Worm (Caenorhabditis elegans) whole organism, L1 larva: ENCODE data around the gene irk-1.
A peak's percentile ranks its signal among the peaks of the same experiment; 100 is the strongest.

Source experiments
- C16A3.4 ChIP-seq: fragments of 150-350 bp; optimal IDR thresholded peaks from 2 replicates; lab custom pipeline; 2014; ENCODE audit warnings: missing biosample characterization, missing genetic modification characterization
- C34B4.2 ChIP-seq: sonication (generic microtip); optimal IDR thresholded peaks from 2 replicates; lab custom pipeline; 2017; ENCODE audit warnings: mild to moderate bottlenecking, missing genetic modification characterization, missing compliant biosample characterization
- aha-1 ChIP-seq: fragments of 150-350 bp; optimal IDR thresholded peaks from 2 replicates; lab custom pipeline; 2014; ENCODE audit warnings: missing biosample characterization, missing genetic modification characterization
- alr-1 ChIP-seq: fragments of 200-800 bp; sonication (Bioruptor generic); optimal IDR thresholded peaks from 2 replicates; lab custom pipeline; 2018; ENCODE audit warnings: borderline replicate concordance, mild to moderate bottlenecking, missing genetic modification characterization, missing compliant biosample characterization
- aly-2 ChIP-seq: fragments of 150-350 bp; optimal IDR thresholded peaks from 2 replicates; lab custom pipeline; 2014; ENCODE audit warnings: missing biosample characterization, missing genetic modification characterization
- ama-1 ChIP-seq: fragments of 150-350 bp; optimal IDR thresholded peaks from 2 replicates; lab custom pipeline; 2014
- blmp-1 ChIP-seq: fragments of 150-350 bp; optimal IDR thresholded peaks from 2 replicates; lab custom pipeline; 2014; ENCODE audit warnings: missing biosample characterization, missing genetic modification characterization
- ceh-8 ChIP-seq: fragments of 200-800 bp; sonication (Bioruptor generic); optimal IDR thresholded peaks from 2 replicates; lab custom pipeline; 2018; ENCODE audit warnings: mild to moderate bottlenecking, missing genetic modification characterization, moderate library complexity, missing compliant biosample characterization
- ceh-82 ChIP-seq, 3 experiments: fragments of 150-350 bp in 1 of 3; sonication (generic microtip) in 2 of 3; optimal IDR thresholded peaks; 2 replicates each; lab custom pipeline; 2014 to 2017; ENCODE audit warnings: missing biosample characterization in 3 of 3, missing genetic modification characterization in 3 of 3
- efl-1 ChIP-seq, 4 experiments: fragments of 150-350 bp; optimal IDR thresholded peaks in 3 of 4; peaks in 1 of 4; 1 replicate in 1 of 4; 2 replicates in 3 of 4; lab custom pipeline; 2014; ENCODE audit warnings: missing biosample characterization in 2 of 4, missing genetic modification characterization in 2 of 4, missing genetic modification reagents in 2 of 4
- egl-13 ChIP-seq: sonication (generic microtip); optimal IDR thresholded peaks from 2 replicates; lab custom pipeline; 2016; ENCODE audit warnings: missing genotype, missing genetic modification reagents, missing genetic modification characterization, missing compliant biosample characterization
- egl-27 ChIP-seq, 2 experiments: fragments of 150-350 bp in 1 of 2; sonication (generic microtip); optimal IDR thresholded peaks; 3 replicates each; lab custom pipeline; 2017 to 2018; ENCODE audit warnings: missing biosample characterization in 2 of 2, missing genetic modification characterization in 2 of 2, missing genetic modification reagents in 2 of 2
- elt-2 ChIP-seq: sonication (generic microtip); optimal IDR thresholded peaks from 2 replicates; lab custom pipeline; 2016; ENCODE audit warnings: missing genetic modification characterization, mild to moderate bottlenecking, inconsistent platforms, missing compliant biosample characterization, missing genetic modification reagents
- elt-3 ChIP-seq, 6 experiments: fragments of 150-350 bp in 1 of 6; sonication (generic microtip); optimal IDR thresholded peaks; 2 replicates each; lab custom pipeline; 2017 to 2018; ENCODE audit warnings: missing biosample characterization in 6 of 6, missing genetic modification characterization in 6 of 6, inconsistent platforms in 1 of 6
- fkh-10 ChIP-seq: sonication (generic microtip); optimal IDR thresholded peaks from 2 replicates; lab custom pipeline; 2017; ENCODE audit warnings: missing biosample characterization, missing genetic modification reagents, missing genetic modification characterization
- fos-1 ChIP-seq: fragments of 150-350 bp; optimal IDR thresholded peaks from 2 replicates; lab custom pipeline; 2014; ENCODE audit warnings: missing biosample characterization, missing genetic modification characterization
- hlh-17 ChIP-seq: fragments of 200-800 bp; sonication (Bioruptor generic); optimal IDR thresholded peaks from 2 replicates; lab custom pipeline; 2018; ENCODE audit warnings: missing genetic modification characterization, mild to moderate bottlenecking, missing compliant biosample characterization, moderate library complexity, borderline replicate concordance
- irx-1 ChIP-seq: sonication (generic microtip); optimal IDR thresholded peaks from 2 replicates; lab custom pipeline; 2016; ENCODE audit warnings: missing genetic modification characterization, missing compliant biosample characterization
- isw-1 ChIP-seq: fragments of 200-800 bp; sonication (Bioruptor generic); IDR thresholded peaks from 2 replicates; pipeline ENCODE4 v1.3.6; 2022; ENCODE audit warnings: missing genetic modification characterization, missing compliant biosample characterization
- lin-14 ChIP-seq: fragments of 200-800 bp; sonication (Bioruptor generic); optimal IDR thresholded peaks from 2 replicates; lab custom pipeline; 2018; ENCODE audit warnings: mild to moderate bottlenecking, missing genetic modification characterization, moderate library complexity, missing compliant biosample characterization
- lin-15B ChIP-seq: fragments of 150-350 bp; sonication (generic microtip); optimal IDR thresholded peaks from 3 replicates; lab custom pipeline; 2014; ENCODE audit warnings: missing biosample characterization, missing genetic modification characterization
- lin-35 ChIP-seq, 2 experiments: fragments of 150-350 bp; optimal IDR thresholded peaks; 2 replicates each; lab custom pipeline; 2014; ENCODE audit warnings: missing biosample characterization in 2 of 2, missing genetic modification characterization in 2 of 2, missing genetic modification reagents in 2 of 2
- lir-3 ChIP-seq: sonication (generic microtip); optimal IDR thresholded peaks from 2 replicates; lab custom pipeline; 2016; ENCODE audit warnings: mild to moderate bottlenecking, missing genetic modification characterization, moderate library complexity, missing compliant biosample characterization; ENCODE audit not compliant: poor library complexity
- lsy-2 ChIP-seq, 2 experiments: fragments of 150-350 bp; optimal IDR thresholded peaks; 2 replicates each; lab custom pipeline; 2014; ENCODE audit warnings: missing biosample characterization in 2 of 2, missing genetic modification characterization in 2 of 2
- mdl-1 ChIP-seq, 2 experiments: fragments of 150-350 bp; optimal IDR thresholded peaks; 2 replicates each; lab custom pipeline; 2014 to 2017; ENCODE audit warnings: missing biosample characterization in 2 of 2, missing genetic modification characterization in 2 of 2, inconsistent platforms in 1 of 2
- mep-1 ChIP-seq: fragments of 150-350 bp; optimal IDR thresholded peaks from 2 replicates; lab custom pipeline; 2014; ENCODE audit warnings: missing biosample characterization, missing genetic modification characterization
- nhr-20 ChIP-seq: sonication (generic microtip); optimal IDR thresholded peaks from 2 replicates; lab custom pipeline; 2016; ENCODE audit warnings: mild to moderate bottlenecking, missing genetic modification characterization, missing compliant biosample characterization
- nhr-237 ChIP-seq: fragments of 150-350 bp; optimal IDR thresholded peaks from 2 replicates; lab custom pipeline; 2014; ENCODE audit warnings: missing biosample characterization, missing genetic modification characterization
- nhr-71 ChIP-seq: sonication (generic microtip); optimal IDR thresholded peaks from 2 replicates; lab custom pipeline; 2016; ENCODE audit warnings: mild to moderate bottlenecking, missing genetic modification characterization, moderate library complexity, missing compliant biosample characterization
- nhr-85 ChIP-seq: sonication (generic microtip); peaks from one replicate; lab custom pipeline; 2016; ENCODE audit warnings: missing genetic modification characterization, inconsistent platforms, missing compliant biosample characterization
- skn-1 ChIP-seq: fragments of 150-350 bp; optimal IDR thresholded peaks from 2 replicates; lab custom pipeline; 2014; ENCODE audit warnings: missing biosample characterization, missing genetic modification characterization
- snpc-4 ChIP-seq: fragments of 150-350 bp; optimal IDR thresholded peaks from 2 replicates; lab custom pipeline; 2014; ENCODE audit warnings: missing biosample characterization, missing genetic modification characterization
- sptf-1 ChIP-seq: fragments of 150-350 bp; optimal IDR thresholded peaks from 2 replicates; lab custom pipeline; 2014; ENCODE audit warnings: missing biosample characterization, missing genetic modification characterization
- swsn-7 ChIP-seq: sonication (generic microtip); optimal IDR thresholded peaks from 2 replicates; lab custom pipeline; 2016; ENCODE audit warnings: missing genetic modification characterization, missing compliant biosample characterization
- tbx-2 ChIP-seq: sonication (generic microtip); optimal IDR thresholded peaks from 2 replicates; lab custom pipeline; 2016; ENCODE audit warnings: missing genetic modification characterization, missing compliant biosample characterization
- unc-130 ChIP-seq: fragments of 150-350 bp; optimal IDR thresholded peaks from 2 replicates; lab custom pipeline; 2017; ENCODE audit warnings: missing biosample characterization, missing genetic modification characterization, inconsistent platforms
- unc-30 ChIP-seq: sonication (generic microtip); optimal IDR thresholded peaks from 2 replicates; lab custom pipeline; 2017; ENCODE audit warnings: missing biosample characterization, missing genetic modification characterization
- unc-62 ChIP-seq: fragments of 150-350 bp; optimal IDR thresholded peaks from 2 replicates; lab custom pipeline; 2014; ENCODE audit warnings: missing biosample characterization, missing genetic modification reagents, missing genetic modification characterization
- vab-15 ChIP-seq: sonication (generic microtip); optimal IDR thresholded peaks from 2 replicates; lab custom pipeline; 2017; ENCODE audit warnings: missing genotype, mild to moderate bottlenecking, missing genetic modification characterization, missing compliant biosample characterization
- xbp-1 ChIP-seq: sonication (generic microtip); optimal IDR thresholded peaks from 2 replicates; lab custom pipeline; 2016; ENCODE audit warnings: missing genetic modification characterization, missing compliant biosample characterization

Gene irk-1

ce11 chrX:6729593-6729992, 48.3 kb downstream of the irk-1 start, which contains the start of gene K11G12.6 (continued):
- TF ChIP-seq unc-30 (tag; lab: Kevin White, UChicago) (no peak), hlh-17 (GFP tag; lab: Kevin White, UChicago) (no peak), isw-1 (GFP tag; lab: Robert Waterston, UW) (no peak), lir-3 (tag; lab: Kevin White, UChicago) (no peak), xbp-1 (tag; lab: Kevin White, UChicago) (peak; percentile 43), ceh-8 (GFP tag; lab: Kevin White, UChicago) (no peak), irx-1 (no peak), fkh-10 (GFP tag; lab: Kevin White, UChicago) (no peak), egl-13 (no peak), aly-2 (tag; lab: Kevin White, UChicago) (no peak), sptf-1 (no peak), swsn-7 (tag; lab: Kevin White, UChicago) (no peak), lin-15B (tag; lab: Kevin White, UChicago) (no peak), vab-15 (no peak), C34B4.2 (tag; lab: Kevin White, UChicago) (no peak), skn-1 (tag; lab: Kevin White, UChicago) (peak; percentile 3), snpc-4 (tag; lab: Kevin White, UChicago) (no peak), nhr-20 (peak; percentile 41), fos-1 (tag; lab: Kevin White, UChicago) (no peak)
- TF ChIP-seq, all 84 proteins: peak for 12

- peak; percentile 3 for TF ChIP-seq nhr-71 (tag; lab: Kevin White, UChicago)
- no peak for TF ChIP-seq unc-130 (tag; lab: Kevin White, UChicago)
- peak; percentile 28 for TF ChIP-seq elt-2
- TF ChIP-seq lsy-2 (tag; optimal IDR thresholded peaks at IDR 0.05; lab: Kevin White, UChicago): no peak
- TF ChIP-seq aha-1 (tag; lab: Kevin White, UChicago): no peak
- TF ChIP-seq hlh-17 (GFP tag; lab: Kevin White, UChicago): no peak
- TF ChIP-seq irx-1: no peak
- peak; percentile 6 for TF ChIP-seq mep-1
- TF ChIP-seq nhr-85 (tag; lab: Kevin White, UChicago): peak; percentile 54
- peak; percentile 0 for TF ChIP-seq blmp-1 (tag; lab: Kevin White, UChicago)
- no peak for TF ChIP-seq alr-1 (tag; lab: Kevin White, UChicago)
- no peak for TF ChIP-seq efl-1 (optimal IDR thresholded peaks at IDR 0.05; lab: Kevin White, UChicago)
- no peak for TF ChIP-seq efl-1 (GFP tag; optimal IDR thresholded peaks at IDR 0.05 in 1 of 2; lab: Kevin White, UChicago)
- peak; percentile 51 for TF ChIP-seq lin-14
- TF ChIP-seq elt-3 (tag; optimal IDR thresholded peaks at IDR 0.05; lab: Kevin White, UChicago): peak in 2 of 6 experiments; percentile 12 to 38
- peak in 1 of 2 experiments; percentile 30 for TF ChIP-seq lin-35 (GFP tag; optimal IDR thresholded peaks at IDR 0.05; lab: Kevin White, UChicago)
Measured at ce11 chrX:6728820-6729396, 49.0 kb downstream of the irk-1 start.

ce11 chrX:6725260-6725718, 52.6 kb downstream of the irk-1 start, which contains the start of gene slc-25A10:
Gene slc-25A10 (minus strand): TSS chrX:6725668.
- TF ChIP-seq mdl-1 (tag; optimal IDR thresholded peaks at IDR 0.05; lab: Kevin White, UChicago) (peak in 1 of 2 experiments; percentile 31), ama-1 (lab: Kevin White, UChicago) (peak; percentile 42), ceh-82 (tag; optimal IDR thresholded peaks at IDR 0.05; lab: Kevin White, UChicago) (no peak), nhr-237 (tag; lab: Kevin White, UChicago) (no peak), C16A3.4 (tag; lab: Kevin White, UChicago) (no peak), vab-15 (no peak), egl-27 (tag; optimal IDR thresholded peaks at IDR 0.05; lab: Kevin White, UChicago) (no peak), unc-62 (GFP tag; lab: Kevin White, UChicago) (no peak), tbx-2 (tag; lab: Kevin White, UChicago) (no peak)
